Worm (Caenorhabditis elegans) whole organism, young adult: ENCODE measurements around the gene srlf-27.

Experiments
- C06A6.2 ChIP-seq: fragments of 200-800 bp; sonication (Bioruptor generic); conservative IDR thresholded peaks from 2 replicates; pipeline ENCODE4 v1.3.6; 2022; ENCODE audit warnings: missing genetic modification characterization, missing compliant biosample characterization
- F22D6.2 ChIP-seq: sonication (generic microtip); optimal IDR thresholded peaks from 2 replicates; lab custom pipeline; 2016; ENCODE audit warnings: mild to moderate bottlenecking, missing genetic modification characterization, missing compliant biosample characterization
- K11D2.4 ChIP-seq: fragments of 200-800 bp; sonication (Bioruptor generic); IDR thresholded peaks from 2 replicates; pipeline ENCODE4 v1.3.6; 2022; ENCODE audit warnings: missing genetic modification reagents, missing genetic modification characterization, missing compliant biosample characterization
- K12H6.12 ChIP-seq: fragments of 200-800 bp; sonication (Bioruptor generic); optimal IDR thresholded peaks from 2 replicates; lab custom pipeline; 2018; ENCODE audit warnings: mild to moderate bottlenecking, missing genetic modification characterization, missing compliant biosample characterization
- T26A5.8 ChIP-seq: sonication (generic microtip); optimal IDR thresholded peaks from 2 replicates; lab custom pipeline; 2016; ENCODE audit warnings: missing genetic modification characterization, missing compliant biosample characterization
- Y53F4B.3 ChIP-seq: fragments of 200-800 bp; sonication (Bioruptor generic); IDR thresholded peaks from 2 replicates; pipeline ENCODE4 v1.3.6; 2022; ENCODE audit warnings: missing genetic modification reagents, missing genetic modification characterization, missing compliant biosample characterization
- aptf-3 ChIP-seq: fragments of 200-800 bp; sonication (Bioruptor generic); IDR thresholded peaks from 2 replicates; pipeline ENCODE4 v1.3.6; 2022; ENCODE audit warnings: missing genetic modification characterization, missing compliant biosample characterization
- bed-1 ChIP-seq: fragments of 200-800 bp; sonication (Bioruptor generic); IDR thresholded peaks from 2 replicates; pipeline ENCODE4 v1.3.6; 2022; ENCODE audit warnings: missing genetic modification reagents, missing genetic modification characterization, missing compliant biosample characterization
- bed-2 ChIP-seq: fragments of 200-800 bp; sonication (Bioruptor generic); IDR thresholded peaks from 2 replicates; pipeline ENCODE4 v1.3.6; 2022; ENCODE audit warnings: missing genetic modification reagents, missing genetic modification characterization, missing compliant biosample characterization
- cebp-1 ChIP-seq, 2 experiments: fragments of 200-800 bp in 1 of 2; sonication (Bioruptor generic) in 1 of 2; sonication (generic microtip) in 1 of 2; IDR thresholded peaks in 1 of 2; optimal IDR thresholded peaks in 1 of 2; 2 replicates each; pipeline versions ENCODE4 v1.3.6 to Lab custom; 2017 to 2022; ENCODE audit warnings: missing compliant biosample characterization in 2 of 2, missing genetic modification characterization in 2 of 2, mild to moderate bottlenecking in 1 of 2, missing genetic modification reagents in 1 of 2, moderate library complexity in 1 of 2
- ceh-40 ChIP-seq: fragments of 200-800 bp; sonication (Bioruptor generic); IDR thresholded peaks from 2 replicates; pipeline ENCODE4 v1.3.6; 2022; ENCODE audit warnings: missing genetic modification characterization, missing compliant biosample characterization
- ceh-58 ChIP-seq: fragments of 200-800 bp; sonication (Bioruptor generic); IDR thresholded peaks from 2 replicates; pipeline ENCODE4 v1.3.6; 2022; ENCODE audit warnings: missing genetic modification characterization, missing compliant biosample characterization
- ceh-79 ChIP-seq: sonication (generic microtip); optimal IDR thresholded peaks from 2 replicates; lab custom pipeline; 2017; ENCODE audit warnings: mild to moderate bottlenecking, missing genetic modification characterization, missing compliant biosample characterization
- ceh-91 ChIP-seq: fragments of 200-800 bp; sonication (Bioruptor generic); IDR thresholded peaks from 2 replicates; pipeline ENCODE4 v1.3.6; 2022; ENCODE audit warnings: missing genetic modification reagents, missing genetic modification characterization, missing compliant biosample characterization
- dpl-1 ChIP-seq: fragments of 150-350 bp; optimal IDR thresholded peaks from 2 replicates; lab custom pipeline; 2014; ENCODE audit warnings: missing biosample characterization, missing genetic modification reagents, missing genetic modification characterization
- efl-1 ChIP-seq: fragments of 150-350 bp; optimal IDR thresholded peaks from 2 replicates; lab custom pipeline; 2014; ENCODE audit warnings: missing biosample characterization, missing genetic modification reagents, missing genetic modification characterization
- ekl-4 ChIP-seq: fragments of 200-800 bp; sonication (Bioruptor generic); IDR thresholded peaks from 2 replicates; pipeline ENCODE4 v1.3.6; 2022; ENCODE audit warnings: missing genetic modification reagents, missing genetic modification characterization, missing compliant biosample characterization
- fkh-3 ChIP-seq: sonication (generic microtip); optimal IDR thresholded peaks from 2 replicates; lab custom pipeline; 2016; ENCODE audit warnings: mild to moderate bottlenecking, missing genetic modification characterization, missing compliant biosample characterization
- gei-17 ChIP-seq: fragments of 200-800 bp; sonication (Bioruptor generic); optimal IDR thresholded peaks from 2 replicates; lab custom pipeline; 2018; ENCODE audit warnings: mild to moderate bottlenecking, missing genetic modification characterization, missing compliant biosample characterization
- hmg-1.2 ChIP-seq: fragments of 200-800 bp; sonication (Bioruptor generic); IDR thresholded peaks from 2 replicates; pipeline ENCODE4 v1.3.6; 2022; ENCODE audit warnings: missing genetic modification reagents, missing genetic modification characterization, missing compliant biosample characterization
- hmg-20 ChIP-seq: fragments of 200-800 bp; sonication (Bioruptor generic); IDR thresholded peaks from 2 replicates; pipeline ENCODE4 v1.3.6; 2022; ENCODE audit warnings: missing genetic modification reagents, missing genetic modification characterization, missing compliant biosample characterization
- hrde-1 ChIP-seq: sonication (generic microtip); optimal IDR thresholded peaks from 2 replicates; lab custom pipeline; 2016; ENCODE audit warnings: missing genetic modification characterization, mild to moderate bottlenecking, missing compliant biosample characterization, moderate library complexity, missing genotype, missing genetic modification reagents, borderline replicate concordance
- lin-26 ChIP-seq: fragments of 200-800 bp; sonication (Bioruptor generic); IDR thresholded peaks from 2 replicates; pipeline ENCODE4 v1.3.6; 2022; ENCODE audit warnings: missing genetic modification reagents, missing genetic modification characterization, missing compliant biosample characterization
- lin-40 ChIP-seq: sonication (generic microtip); optimal IDR thresholded peaks from 2 replicates; lab custom pipeline; 2016; ENCODE audit warnings: missing genetic modification characterization, mild to moderate bottlenecking, missing compliant biosample characterization, missing genotype, missing genetic modification reagents
- lin-54 ChIP-seq: fragments of 200-800 bp; sonication (Bioruptor generic); optimal IDR thresholded peaks from 2 replicates; lab custom pipeline; 2018; ENCODE audit warnings: mild to moderate bottlenecking, missing genetic modification characterization, missing compliant biosample characterization
- madf-3 ChIP-seq: fragments of 200-800 bp; sonication (Bioruptor generic); IDR thresholded peaks from 2 replicates; pipeline ENCODE4 v1.3.6; 2022; ENCODE audit warnings: missing genetic modification reagents, missing genetic modification characterization, missing compliant biosample characterization
- mel-28 ChIP-seq: sonication (generic microtip); optimal IDR thresholded peaks from 2 replicates; lab custom pipeline; 2016; ENCODE audit warnings: borderline replicate concordance, mild to moderate bottlenecking, missing genetic modification characterization, missing compliant biosample characterization
- nfya-2 ChIP-seq: fragments of 200-800 bp; sonication (Bioruptor generic); IDR thresholded peaks from 2 replicates; pipeline ENCODE4 v1.3.6; 2022; ENCODE audit warnings: missing genetic modification reagents, missing genetic modification characterization, missing compliant biosample characterization
- nfyb-1 ChIP-seq: fragments of 200-800 bp; sonication (Bioruptor generic); IDR thresholded peaks from 2 replicates; pipeline ENCODE4 v1.3.6; 2022; ENCODE audit warnings: missing genetic modification reagents, missing genetic modification characterization, missing compliant biosample characterization
- nhr-120 ChIP-seq: fragments of 200-800 bp; sonication (Bioruptor generic); IDR thresholded peaks from 2 replicates; pipeline ENCODE4 v1.3.6; 2022; ENCODE audit warnings: missing genetic modification characterization, missing compliant biosample characterization
- nhr-80 ChIP-seq: sonication (generic microtip); optimal IDR thresholded peaks from 2 replicates; lab custom pipeline; 2016; ENCODE audit warnings: missing genetic modification characterization, missing compliant biosample characterization
- nhr-90 ChIP-seq: sonication (generic microtip); optimal IDR thresholded peaks from 2 replicates; lab custom pipeline; 2016; ENCODE audit warnings: missing genotype, mild to moderate bottlenecking, missing genetic modification characterization, missing compliant biosample characterization
- rec-8 ChIP-seq, 2 experiments: sonication (generic microtip); optimal IDR thresholded peaks; 2 replicates each; lab custom pipeline; 2016; ENCODE audit warnings: mild to moderate bottlenecking in 2 of 2, missing genetic modification characterization in 2 of 2, missing genetic modification reagents in 2 of 2, missing genotype in 2 of 2, missing biosample characterization in 1 of 2, missing compliant biosample characterization in 1 of 2, moderate library complexity in 1 of 2
- snpc-1.1 ChIP-seq: sonication (generic microtip); optimal IDR thresholded peaks from 2 replicates; lab custom pipeline; 2017; ENCODE audit warnings: missing genetic modification characterization, mild to moderate bottlenecking, missing compliant biosample characterization, antibody characterized with exemption, moderate library complexity, missing genotype, missing genetic modification reagents; ENCODE audit not compliant: insufficient read depth
- snpc-3.4 ChIP-seq: sonication (generic microtip); optimal IDR thresholded peaks from 2 replicates; lab custom pipeline; 2017; ENCODE audit warnings: missing genetic modification characterization, mild to moderate bottlenecking, missing compliant biosample characterization, antibody characterized with exemption, moderate library complexity, missing genotype, missing genetic modification reagents
- snpc-4 ChIP-seq, 5 experiments: fragments of 150-350 bp in 1 of 5; sonication (generic microtip) in 4 of 5; optimal IDR thresholded peaks; 2 replicates each; lab custom pipeline; 2014 to 2018; ENCODE audit warnings: missing genetic modification characterization in 5 of 5, missing biosample characterization in 3 of 5, antibody characterized with exemption in 2 of 5, mild to moderate bottlenecking in 2 of 5, missing compliant biosample characterization in 2 of 5, missing genotype in 2 of 5, moderate library complexity in 2 of 5, missing genetic modification reagents in 1 of 5
- tbp1 ChIP-seq: fragments of 200-800 bp; sonication (Bioruptor generic); optimal IDR thresholded peaks from 2 replicates; lab custom pipeline; 2018; ENCODE audit warnings: mild to moderate bottlenecking, missing genetic modification characterization, missing compliant biosample characterization
- tlf-1 ChIP-seq: fragments of 200-800 bp; sonication (Bioruptor generic); optimal IDR thresholded peaks from 2 replicates; lab custom pipeline; 2018; ENCODE audit warnings: mild to moderate bottlenecking, missing genetic modification characterization, missing compliant biosample characterization
- unc-62 ChIP-seq: fragments of 150-350 bp; optimal IDR thresholded peaks from 2 replicates; lab custom pipeline; 2014; ENCODE audit warnings: missing biosample characterization, missing genetic modification reagents, missing genetic modification characterization
- ztf-18 ChIP-seq: sonication (generic microtip); optimal IDR thresholded peaks from 2 replicates; lab custom pipeline; 2016; ENCODE audit warnings: missing genotype, mild to moderate bottlenecking, missing genetic modification characterization, missing compliant biosample characterization
- ztf-26 ChIP-seq: sonication (generic microtip); optimal IDR thresholded peaks from 2 replicates; lab custom pipeline; 2017; ENCODE audit warnings: missing genetic modification characterization, missing compliant biosample characterization
- ztf-3 ChIP-seq: fragments of 200-800 bp; sonication (Bioruptor generic); optimal IDR thresholded peaks from 2 replicates; lab custom pipeline; 2018; ENCODE audit warnings: mild to moderate bottlenecking, missing genetic modification characterization, missing compliant biosample characterization

srlf-27 gene

ce11 chrIV:14605143-14605542 lies 32.4 kb upstream of the srlf-27 start:
- no peak for TF ChIP-seq ztf-26 (tag; lab: Kevin White, UChicago)
- no peak for TF ChIP-seq lin-54 (GFP tag; lab: Kevin White, UChicago)
- TF ChIP-seq nfyb-1: no peak
- TF ChIP-seq F22D6.2: no peak
- no peak for TF ChIP-seq snpc-3.4 (tag; lab: Kevin White, UChicago)
- no peak for TF ChIP-seq dpl-1 (GFP tag; lab: Kevin White, UChicago)
- no peak for TF ChIP-seq tlf-1 (GFP tag; lab: Kevin White, UChicago)
- TF ChIP-seq hrde-1 (tag; lab: Kevin White, UChicago): no peak
- no peak for TF ChIP-seq T26A5.8
- no peak for TF ChIP-seq fkh-3 (tag; lab: Kevin White, UChicago)
- no peak for TF ChIP-seq Y53F4B.3 (GFP tag; lab: Robert Waterston, UW)
- no peak for TF ChIP-seq C06A6.2 (GFP tag; lab: Robert Waterston, UW)
- TF ChIP-seq bed-1 (GFP tag; lab: Robert Waterston, UW): no peak
- no peak for TF ChIP-seq rec-8 (tag; optimal IDR thresholded peaks at IDR 0.05; lab: Kevin White, UChicago)
- no peak for TF ChIP-seq ekl-4 (GFP tag; lab: Robert Waterston, UW)

- TF ChIP-seq efl-1 (GFP tag; lab: Kevin White, UChicago) (no peak), lin-26 (GFP tag; lab: Robert Waterston, UW) (no peak), ztf-3 (GFP tag; lab: Kevin White, UChicago) (no peak), ceh-91 (GFP tag; lab: Robert Waterston, UW) (no peak), snpc-1.1 (tag; lab: Kevin White, UChicago) (no peak), K11D2.4 (GFP tag; lab: Robert Waterston, UW) (no peak), ekl-4 (GFP tag; lab: Robert Waterston, UW) (no peak), T26A5.8 (no peak), nhr-90 (tag; lab: Kevin White, UChicago) (no peak), ceh-79 (tag; lab: Kevin White, UChicago) (no peak)
Measured at ce11 chrIV:14606469-14606868, 31.0 kb upstream of the srlf-27 start.

- TF ChIP-seq aptf-3 (GFP tag; lab: Robert Waterston, UW) (no peak), tbp1 (GFP tag; lab: Kevin White, UChicago) (no peak), hmg-20 (GFP tag; lab: Robert Waterston, UW) (no peak), cebp-1 (GFP tag; IDR thresholded peaks at IDR 0.05; lab: Robert Waterston, UW) (no peak), cebp-1 (tag; optimal IDR thresholded peaks at IDR 0.05; lab: Kevin White, UChicago) (no peak), snpc-4 (GFP tag; optimal IDR thresholded peaks at IDR 0.05; lab: Kevin White, UChicago) (no peak), snpc-4 (tag; optimal IDR thresholded peaks at IDR 0.05; lab: Kevin White, UChicago) (peak in 1 of 4 experiments; percentile 55)
- TF ChIP-seq, all 124 proteins: peak for 1
Measured at ce11 chrIV:14608605-14609004, 28.9 kb upstream of the srlf-27 start.

- no peak for TF ChIP-seq ztf-18 (tag; lab: Kevin White, UChicago)
- TF ChIP-seq ztf-3 (GFP tag; lab: Kevin White, UChicago): no peak
- TF ChIP-seq dpl-1 (GFP tag; lab: Kevin White, UChicago): no peak
- TF ChIP-seq madf-3 (GFP tag; lab: Robert Waterston, UW): no peak
- TF ChIP-seq ceh-58: no peak
- TF ChIP-seq gei-17 (GFP tag; lab: Kevin White, UChicago): no peak
- TF ChIP-seq mel-28 (tag; lab: Kevin White, UChicago): no peak
- TF ChIP-seq nhr-80 (tag; lab: Kevin White, UChicago): peak; percentile 59
- no peak for TF ChIP-seq unc-62 (GFP tag; lab: Kevin White, UChicago)
- TF ChIP-seq bed-2 (GFP tag; lab: Robert Waterston, UW): no peak
- TF ChIP-seq lin-26 (GFP tag; lab: Robert Waterston, UW): peak; percentile 27; the same call in 1 of the 2 replicates
- TF ChIP-seq tlf-1 (GFP tag; lab: Kevin White, UChicago): no peak
- peak; percentile 0 for TF ChIP-seq lin-40 (tag; lab: Kevin White, UChicago)
- TF ChIP-seq K12H6.12 (tag; lab: Kevin White, UChicago): no peak
- TF ChIP-seq ceh-40 (GFP tag; lab: Robert Waterston, UW): no peak
- no peak for TF ChIP-seq nhr-120 (GFP tag; lab: Robert Waterston, UW)
- no peak for TF ChIP-seq nfya-2
- TF ChIP-seq hmg-1.2: no peak
- no peak for TF ChIP-seq cebp-1 (GFP tag; IDR thresholded peaks at IDR 0.05; lab: Robert Waterston, UW)
- peak; percentile 50 for TF ChIP-seq cebp-1 (tag; optimal IDR thresholded peaks at IDR 0.05; lab: Kevin White, UChicago)
Measured at ce11 chrIV:14609774-14610173, 27.7 kb upstream of the srlf-27 start.
